Fruit fly (Drosophila melanogaster) whole organism, embryonic: ENCODE measurements around the gene CG10841.

ENCODE experiments used
- CG10209 ChIP-seq: fragments of 200-800 bp; sonication (Bioruptor generic); optimal IDR thresholded peaks from 3 replicates; lab custom pipeline; 2017; ENCODE audit warnings: missing biosample characterization, mild to moderate bottlenecking, missing genetic modification characterization, missing genetic modification reagents
- CG10321 ChIP-seq: fragments of 200-800 bp; sonication (Bioruptor generic); IDR thresholded peaks from 2 replicates; pipeline ENCODE4 v1.3.6; 2022; ENCODE audit warnings: missing biosample characterization, missing genetic modification characterization
- CG11398 ChIP-seq: fragments of 200-800 bp; sonication (Bioruptor generic); optimal IDR thresholded peaks from 2 replicates; lab custom pipeline; 2016; ENCODE audit warnings: missing biosample characterization, missing genetic modification characterization
- CG11695 ChIP-seq: fragments of 200-800 bp; sonication (Bioruptor generic); IDR thresholded peaks from 3 replicates; pipeline ENCODE4 v1.3.6; 2022; ENCODE audit warnings: missing biosample characterization, missing genetic modification characterization
- CG13287 ChIP-seq: fragments of 200-800 bp; sonication (Bioruptor generic); IDR thresholded peaks from 2 replicates; pipeline ENCODE4 v1.3.6; 2022; ENCODE audit warnings: missing biosample characterization, missing genetic modification characterization; ENCODE audit not compliant: partially characterized antibody
- CG14441 ChIP-seq: fragments of 200-800 bp; sonication (Bioruptor generic); IDR thresholded peaks from 2 replicates; pipeline ENCODE4 v1.3.6; 2022; ENCODE audit warnings: missing biosample characterization, missing genetic modification characterization
- CG2116 ChIP-seq: fragments of 200-800 bp; sonication (Bioruptor generic); optimal IDR thresholded peaks from 3 replicates; lab custom pipeline; 2018; ENCODE audit warnings: missing biosample characterization, mild to moderate bottlenecking, missing genetic modification characterization
- CG2875 ChIP-seq: fragments of 200-800 bp; sonication (Bioruptor generic); optimal IDR thresholded peaks from 2 replicates; lab custom pipeline; 2017; ENCODE audit warnings: missing biosample characterization, mild to moderate bottlenecking, missing genetic modification characterization, missing genetic modification reagents
- CG3163 ChIP-seq: fragments of 200-800 bp; sonication (Bioruptor generic); optimal IDR thresholded peaks from 3 replicates; lab custom pipeline; 2016; ENCODE audit warnings: missing biosample characterization, missing genetic modification characterization
- CG34422 ChIP-seq: fragments of 200-800 bp; sonication (Bioruptor generic); IDR thresholded peaks from 3 replicates; pipeline ENCODE4 v1.3.6; 2022; ENCODE audit warnings: missing biosample characterization, missing genetic modification characterization
- CG4328 ChIP-seq: fragments of 200-800 bp; sonication (Bioruptor generic); optimal IDR thresholded peaks from 3 replicates; lab custom pipeline; 2017; ENCODE audit warnings: missing biosample characterization, missing genetic modification reagents, missing genetic modification characterization
- CG4730 ChIP-seq: fragments of 200-800 bp; sonication (Bioruptor generic); IDR thresholded peaks from 2 replicates; pipeline ENCODE4 v1.3.6; 2022; ENCODE audit warnings: missing biosample characterization, missing genetic modification characterization
- CG5180 ChIP-seq: fragments of 200-800 bp; sonication (Bioruptor generic); optimal IDR thresholded peaks from 3 replicates; lab custom pipeline; 2017; ENCODE audit warnings: missing biosample characterization, missing genetic modification characterization, mild to moderate bottlenecking, moderate library complexity, missing genetic modification reagents
- CG6765 ChIP-seq: fragments of 200-800 bp; sonication (Bioruptor generic); optimal IDR thresholded peaks from 3 replicates; lab custom pipeline; 2017; ENCODE audit warnings: missing biosample characterization, mild to moderate bottlenecking, missing genetic modification characterization
- CG9932 ChIP-seq: fragments of 200-800 bp; sonication (Bioruptor generic); IDR thresholded peaks from 2 replicates; pipeline ENCODE4 v1.3.6; 2022; ENCODE audit warnings: missing biosample characterization, missing genetic modification characterization
- CkIIα-i1 ChIP-seq: fragments of 200-800 bp; sonication (Bioruptor generic); IDR thresholded peaks from 2 replicates; pipeline ENCODE4 v1.3.6; 2022; ENCODE audit warnings: missing biosample characterization, missing genetic modification characterization
- Dip2 ChIP-seq: fragments of 200-800 bp; sonication (Bioruptor generic); IDR thresholded peaks from 2 replicates; pipeline ENCODE4 v1.3.6; 2022; ENCODE audit warnings: missing biosample characterization, missing genetic modification characterization
- Eip74EF ChIP-seq, 2 experiments: fragments of 200-800 bp in 1 of 2; fragments of >200 bp in 1 of 2; sonication (Bioruptor generic) in 1 of 2; optimal IDR thresholded peaks; 2 replicates each; lab custom pipeline; 2017 to 2019; ENCODE audit warnings: missing biosample characterization in 2 of 2, missing genetic modification characterization in 2 of 2, mild to moderate bottlenecking in 1 of 2, moderate library complexity in 1 of 2
- HLH3B ChIP-seq: fragments of 200-800 bp; sonication (Bioruptor generic); IDR thresholded peaks from 2 replicates; pipeline ENCODE4 v1.3.6; 2022; ENCODE audit warnings: missing biosample characterization, missing genetic modification characterization
- Hr39 ChIP-seq: fragments of >200 bp; optimal IDR thresholded peaks from 2 replicates; lab custom pipeline; 2017
- Hr51 ChIP-seq, 2 experiments: fragments of 200-800 bp; sonication (Bioruptor generic); optimal IDR thresholded peaks; 2 replicates in 1 of 2; 3 replicates in 1 of 2; lab custom pipeline; 2016 to 2018; ENCODE audit warnings: missing biosample characterization in 2 of 2, missing genetic modification characterization in 2 of 2, mild to moderate bottlenecking in 1 of 2, moderate library complexity in 1 of 2
- Rfx ChIP-seq: fragments of 200-800 bp; sonication (Bioruptor generic); IDR thresholded peaks from 2 replicates; pipeline ENCODE4 v1.3.6; 2022; ENCODE audit warnings: missing biosample characterization, missing genetic modification characterization
- Trl ChIP-seq, 3 experiments: fragments of >200 bp in 2 of 3; fragments of 200-800 bp in 1 of 3; sonication (Bioruptor generic) in 1 of 3; optimal IDR thresholded peaks; 2 replicates in 1 of 3; 3 replicates in 2 of 3; lab custom pipeline; 2016 to 2017; ENCODE audit warnings: missing biosample characterization in 1 of 3, missing genetic modification characterization in 1 of 3
- ap ChIP-seq: fragments of 200-800 bp; sonication (Bioruptor generic); IDR thresholded peaks from 2 replicates; pipeline ENCODE4 v1.3.6; 2022; ENCODE audit warnings: missing biosample characterization, missing genetic modification characterization
- ase ChIP-seq: fragments of 200-800 bp; sonication (Bioruptor generic); IDR thresholded peaks from 3 replicates; pipeline ENCODE4 v1.3.6; 2022; ENCODE audit warnings: missing biosample characterization, missing genetic modification characterization
- ato ChIP-seq: fragments of 200-800 bp; sonication (Bioruptor generic); IDR thresholded peaks from 2 replicates; pipeline ENCODE4 v1.3.6; 2022; ENCODE audit warnings: missing biosample characterization, missing genetic modification characterization; ENCODE audit not compliant: partially characterized antibody
- bab2 ChIP-seq: fragments of 200-800 bp; sonication (Bioruptor generic); optimal IDR thresholded peaks from 2 replicates; lab custom pipeline; 2016; ENCODE audit warnings: missing biosample characterization, missing genetic modification characterization
- bigmax ChIP-seq: fragments of 200-800 bp; sonication (Bioruptor generic); optimal IDR thresholded peaks from 2 replicates; lab custom pipeline; 2018; ENCODE audit warnings: missing biosample characterization, mild to moderate bottlenecking, missing genetic modification characterization
- bsh ChIP-seq, 2 experiments: fragments of 200-800 bp; sonication (Bioruptor generic); optimal IDR thresholded peaks; 2 replicates each; lab custom pipeline; 2017 to 2018; ENCODE audit warnings: mild to moderate bottlenecking in 2 of 2, missing biosample characterization in 2 of 2, missing genetic modification characterization in 2 of 2, moderate library complexity in 1 of 2
- croc ChIP-seq: fragments of 200-800 bp; sonication (Bioruptor generic); conservative IDR thresholded peaks from 3 replicates; pipeline ENCODE4 v1.3.6; 2022; ENCODE audit warnings: missing biosample characterization, missing genetic modification characterization
- crp ChIP-seq, 2 experiments: fragments of 200-800 bp; sonication (Bioruptor generic); optimal IDR thresholded peaks; 2 replicates in 1 of 2; 3 replicates in 1 of 2; lab custom pipeline; 2017; ENCODE audit warnings: missing biosample characterization in 2 of 2, missing genetic modification characterization in 2 of 2, mild to moderate bottlenecking in 1 of 2, moderate library complexity in 1 of 2
- dan ChIP-seq: fragments of 200-800 bp; sonication (Bioruptor generic); IDR thresholded peaks from 2 replicates; pipeline ENCODE4 v1.3.6; 2022; ENCODE audit warnings: missing biosample characterization, missing genetic modification characterization
- dmrt99B ChIP-seq: fragments of 200-800 bp; sonication (Bioruptor generic); optimal IDR thresholded peaks from 2 replicates; lab custom pipeline; 2018; ENCODE audit warnings: missing biosample characterization, mild to moderate bottlenecking, missing genetic modification characterization, moderate library complexity
- en ChIP-seq: fragments of 200-800 bp; sonication (Bioruptor generic); optimal IDR thresholded peaks from 2 replicates; lab custom pipeline; 2016; ENCODE audit warnings: missing biosample characterization, missing genetic modification characterization
- fd64A ChIP-seq: fragments of 200-800 bp; sonication (Bioruptor generic); optimal IDR thresholded peaks from 3 replicates; lab custom pipeline; 2018; ENCODE audit warnings: missing biosample characterization, mild to moderate bottlenecking, missing genetic modification characterization
- fu2 ChIP-seq: fragments of 200-800 bp; sonication (Bioruptor generic); optimal IDR thresholded peaks from 2 replicates; lab custom pipeline; 2016; ENCODE audit warnings: missing biosample characterization, missing genetic modification characterization
- kay ChIP-seq: fragments of 200-800 bp; sonication (Bioruptor generic); optimal IDR thresholded peaks from 2 replicates; lab custom pipeline; 2016; ENCODE audit warnings: missing biosample characterization, missing genetic modification characterization
- lbe ChIP-seq: fragments of 200-800 bp; sonication (Bioruptor generic); optimal IDR thresholded peaks from 2 replicates; lab custom pipeline; 2016; ENCODE audit warnings: missing biosample characterization, mild to moderate bottlenecking, missing genetic modification characterization
- nerfin-1 ChIP-seq: fragments of 200-800 bp; sonication (Bioruptor generic); optimal IDR thresholded peaks from 3 replicates; lab custom pipeline; 2019; ENCODE audit warnings: missing biosample characterization, mild to moderate bottlenecking, missing genetic modification characterization, moderate library complexity
- row ChIP-seq: fragments of 200-800 bp; sonication (Bioruptor generic); IDR thresholded peaks from 3 replicates; pipeline ENCODE4 v1.3.6; 2022; ENCODE audit warnings: missing biosample characterization, missing genetic modification characterization
- shn ChIP-seq: fragments of 200-800 bp; sonication (Bioruptor generic); optimal IDR thresholded peaks from 3 replicates; lab custom pipeline; 2016; ENCODE audit warnings: missing biosample characterization, missing genetic modification characterization
- sim ChIP-seq: fragments of 200-800 bp; sonication (Bioruptor generic); IDR thresholded peaks from 2 replicates; pipeline ENCODE4 v1.3.6; 2022; ENCODE audit warnings: missing biosample characterization, missing genetic modification characterization
- sna ChIP-seq: fragments of 200-800 bp; sonication (Bioruptor generic); IDR thresholded peaks from 2 replicates; pipeline ENCODE4 v1.3.6; 2022; ENCODE audit warnings: missing biosample characterization, missing genetic modification characterization; ENCODE audit not compliant: partially characterized antibody
- sob ChIP-seq: fragments of 200-800 bp; sonication (Bioruptor generic); IDR thresholded peaks from 2 replicates; pipeline ENCODE4 v1.3.6; 2022; ENCODE audit warnings: missing biosample characterization, missing genetic modification characterization
- toy ChIP-seq: fragments of 200-800 bp; sonication (Bioruptor generic); IDR thresholded peaks from 2 replicates; pipeline ENCODE4 v1.3.6; 2022; ENCODE audit warnings: missing biosample characterization, missing genetic modification characterization
- ttk ChIP-seq: fragments of 200-800 bp; sonication (Bioruptor generic); IDR thresholded peaks from 2 replicates; pipeline ENCODE4 v2.1.2; 2022; ENCODE audit warnings: missing biosample characterization, missing genetic modification characterization
- z ChIP-seq: fragments of 200-800 bp; sonication (Bioruptor generic); IDR thresholded peaks from 3 replicates; pipeline ENCODE4 v1.3.6; 2022; ENCODE audit warnings: missing biosample characterization, missing genetic modification characterization

The CG10841 gene

DNA sequence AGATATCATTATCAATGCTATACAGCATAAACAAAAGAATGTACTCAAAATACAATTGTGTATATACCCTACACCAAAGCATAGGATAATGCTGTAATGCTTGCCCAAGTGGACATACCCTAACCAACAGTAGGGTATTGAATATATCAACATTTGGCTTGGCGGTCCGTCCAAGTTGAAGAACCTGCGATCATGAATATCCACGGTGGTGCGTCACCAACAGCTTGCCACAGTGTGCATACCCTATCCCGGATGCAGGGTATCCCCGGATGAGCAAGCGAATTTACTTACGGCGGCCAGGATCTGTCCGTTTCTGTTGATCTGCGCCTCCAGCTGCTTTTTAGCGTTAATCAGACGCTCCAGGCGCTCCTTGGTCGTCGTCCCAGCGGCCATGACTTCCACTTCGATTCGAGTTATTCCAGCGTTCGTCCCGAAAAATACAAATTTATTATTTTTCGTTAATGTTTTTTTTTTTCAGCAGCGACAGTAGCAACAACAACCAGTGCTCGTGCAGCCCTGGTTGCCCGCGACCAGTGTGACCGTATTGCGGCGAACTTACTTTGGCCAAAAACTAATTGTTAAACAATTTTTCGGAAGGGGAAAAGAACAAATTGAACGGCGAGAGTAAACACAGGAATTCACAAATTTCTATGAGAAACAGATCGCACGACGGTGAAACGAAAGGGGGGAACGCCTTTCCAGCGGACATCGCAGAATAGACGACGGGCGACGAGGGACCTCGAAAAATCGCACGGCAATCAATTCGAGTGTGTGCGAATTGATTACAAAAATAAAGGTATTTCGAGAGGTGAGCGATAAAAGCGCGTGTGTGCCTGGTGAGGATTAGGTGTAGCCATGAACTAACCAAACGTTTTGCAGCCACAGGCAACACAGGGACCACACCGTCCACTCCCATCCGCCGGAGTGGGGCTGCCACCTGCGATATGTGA lies 44.7 kb downstream of the CG10841 start, which contains the start of the genes Lkb1 and CG9588 (continued):
- TF ChIP-seq CG4730 (GFP tag; lab: Robert Waterston, UW) (peak; percentile 60), bsh (GFP tag; optimal IDR thresholded peaks at IDR 0.05; lab: Kevin White, UChicago) (peak; percentile 34 to 46), CG2875 (GFP tag; lab: Kevin White, UChicago) (peak; percentile 25), dmrt99B (no peak), Rfx (peak; percentile 85), en (GFP tag; lab: Kevin White, UChicago) (no peak), CG4328 (GFP tag; lab: Kevin White, UChicago) (no peak), Trl (optimal IDR thresholded peaks at IDR 0.05; lab: Kevin White, UChicago) (no peak), Trl (GFP tag; optimal IDR thresholded peaks at IDR 0.05; lab: Kevin White, UChicago) (peak; percentile 3), CG34422 (GFP tag; lab: Robert Waterston, UW) (peak; percentile 81), shn (GFP tag; lab: Kevin White, UChicago) (peak; percentile 45), z (GFP tag; lab: Robert Waterston, UW) (no peak), toy (peak; percentile 52; the same call in 1 of the 2 replicates), ap (GFP tag; lab: Robert Waterston, UW) (peak; percentile 76), CG13287 (GFP tag; lab: Robert Waterston, UW) (peak; percentile 45; the same call in 1 of the 2 replicates), CG9932 (GFP tag; lab: Robert Waterston, UW) (peak; percentile 73), sob (GFP tag; lab: Robert Waterston, UW) (peak; percentile 80), dan (GFP tag; lab: Robert Waterston, UW) (0 out of 2 replicates have a peak, but pooled peaks have one; percentile 42), CkIIα-i1 (GFP tag; lab: Robert Waterston, UW) (peak; percentile 48; the same call in 1 of the 2 replicates), sna (GFP tag; lab: Robert Waterston, UW) (no peak), lbe (GFP tag; lab: Kevin White, UChicago) (no peak), ato (GFP tag; lab: Robert Waterston, UW) (no peak), CG10321 (GFP tag; lab: Robert Waterston, UW) (peak; percentile 40; the same call in 1 of the 2 replicates), CG2116 (GFP tag; lab: Kevin White, UChicago) (peak; percentile 41), fd64A (no peak), CG10209 (GFP tag; lab: Kevin White, UChicago) (peak; percentile 43), HLH3B (GFP tag; lab: Robert Waterston, UW) (peak; percentile 68), CG5180 (GFP tag; lab: Kevin White, UChicago) (no peak), crp (GFP tag; optimal IDR thresholded peaks at IDR 0.05; lab: Kevin White, UChicago) (no peak), CG6765 (no peak), nerfin-1 (tag; lab: Kevin White, UChicago) (no peak), bigmax (GFP tag; lab: Kevin White, UChicago) (no peak), Dip2 (GFP tag; lab: Robert Waterston, UW) (no peak), bab2 (GFP tag; lab: Kevin White, UChicago) (peak; percentile 55), Hr51 (GFP tag; optimal IDR thresholded peaks at IDR 0.05; lab: Kevin White, UChicago) (no peak), ase (peak; percentile 84), CG11398 (GFP tag; lab: Kevin White, UChicago) (no peak), row (GFP tag; lab: Robert Waterston, UW) (peak; percentile 81), croc (GFP tag; lab: Robert Waterston, UW) (no peak; the same call in 2 of the 3 replicates), fu2 (GFP tag; lab: Kevin White, UChicago) (peak; percentile 17), Eip74EF (GFP tag; optimal IDR thresholded peaks at IDR 0.05; lab: Kevin White, UChicago) (no peak), CG11695 (GFP tag; lab: Robert Waterston, UW) (peak; percentile 72; the same call in 2 of the 3 replicates), ttk (GFP tag; lab: Robert Waterston, UW) (peak; percentile 83), CG3163 (GFP tag; lab: Kevin White, UChicago) (no peak), sim (GFP tag; lab: Robert Waterston, UW) (peak; percentile 18; the same call in 1 of the 2 replicates), CG14441 (GFP tag; lab: Robert Waterston, UW) (peak; percentile 83), kay (GFP tag; lab: Kevin White, UChicago) (peak; percentile 11), Hr39 (no peak)
